Worm (Caenorhabditis elegans): Measurements from ENCODE around the gene cogc-8.
A peak's percentile ranks its signal among the peaks of the same experiment; 100 is the strongest.

Gene cogc-8

DNA sequence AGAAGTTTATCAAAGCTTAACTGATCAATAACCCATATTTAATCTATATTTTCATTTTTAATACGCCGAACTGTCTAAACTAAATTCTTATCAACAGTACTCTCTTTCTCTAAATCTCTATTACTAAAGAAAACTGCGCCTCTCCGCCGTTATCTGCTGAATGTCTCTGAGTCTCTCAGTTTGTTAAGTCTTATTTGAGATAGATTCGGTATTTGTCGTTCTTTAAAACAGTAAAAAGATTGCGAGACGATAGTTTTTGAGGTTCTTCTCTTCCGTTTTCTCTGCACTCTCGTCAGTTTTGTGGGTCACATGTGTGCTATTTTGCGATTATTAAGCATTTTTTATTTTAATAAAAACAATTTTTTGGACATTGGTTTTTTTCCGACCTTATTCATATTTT lies 33.9 kb downstream of the cogc-8 start, which contains the start of gene sma-10 (continued):
- TF ChIP-seq dpl-1 (GFP tag; optimal IDR thresholded peaks at IDR 0.05) (peak; percentile 34), ZK337.2 (GFP tag; IDR thresholded peaks at IDR 0.05) (no peak)

DNA sequence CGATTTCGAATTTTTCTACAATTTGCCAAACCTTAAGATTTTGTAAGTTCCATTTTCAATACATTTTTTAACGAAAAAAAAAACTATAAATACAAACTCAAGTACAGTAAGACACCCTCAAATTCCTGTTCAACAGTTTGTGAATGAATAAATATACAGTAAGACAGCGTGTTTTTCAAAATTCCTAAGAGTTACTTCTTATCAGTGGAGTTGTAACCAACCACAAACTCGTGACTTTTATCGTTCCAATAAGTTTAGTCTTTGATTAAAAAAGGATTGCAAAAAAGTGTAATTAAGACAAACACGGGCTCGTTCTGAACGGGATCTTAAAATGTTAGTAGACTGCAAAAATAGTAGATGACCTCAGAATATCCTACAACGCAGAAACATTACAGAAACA lies 34.9 kb downstream of the cogc-8 start:
- TF ChIP-seq ceh-32 (tag; optimal IDR thresholded peaks at IDR 0.05; ENCODE audit: poor library complexity) (no peak), daf-12 (tag; optimal IDR thresholded peaks at IDR 0.05) (no peak), egl-27 (tag; optimal IDR thresholded peaks at IDR 0.05) (no peak), mep-1 (tag; optimal IDR thresholded peaks at IDR 0.05) (no peak), nhr-28 (tag; optimal IDR thresholded peaks at IDR 0.05) (peak; percentile 64), nhr-237 (tag; optimal IDR thresholded peaks at IDR 0.05) (no peak), nhr-42 (GFP tag; IDR thresholded peaks at IDR 0.05) (no peak), dve-1 (tag; optimal IDR thresholded peaks at IDR 0.05; ENCODE audit: insufficient read depth) (peak; percentile 48), lim-7 (GFP tag; IDR thresholded peaks at IDR 0.05) (no peak), nhr-77 (tag; optimal IDR thresholded peaks at IDR 0.05) (peak; percentile 57), gei-8 (GFP tag; optimal IDR thresholded peaks at IDR 0.05) (no peak), pqm-1 (tag; optimal IDR thresholded peaks at IDR 0.05) (peak; percentile 54), daf-16 (GFP tag; optimal IDR thresholded peaks at IDR 0.05) (no peak), daf-16 (tag; optimal IDR thresholded peaks at IDR 0.05) (peak; percentile 78), hlh-11 (tag; optimal IDR thresholded peaks at IDR 0.05) (peak; percentile 28)

DNA sequence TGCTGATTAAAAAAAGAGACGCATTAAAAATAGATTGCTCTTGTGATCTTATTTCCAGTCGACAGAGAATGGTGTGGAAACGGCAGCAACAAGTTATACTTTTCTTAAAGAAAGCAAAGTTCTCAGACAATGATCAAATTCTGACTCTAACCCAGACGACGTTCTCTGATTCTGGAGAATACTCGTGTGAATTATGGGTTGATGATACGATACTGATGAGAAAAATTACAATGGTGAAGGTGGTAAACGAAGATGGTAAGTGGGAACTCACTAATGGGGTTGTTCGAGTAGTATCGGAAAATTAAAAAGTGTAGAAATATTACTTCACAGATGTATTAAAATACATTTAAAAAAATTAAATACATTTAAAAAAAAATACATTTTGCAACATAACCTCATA lies 38.0 kb downstream of the cogc-8 start:
- TF ChIP-seq gei-8 (GFP tag; optimal IDR thresholded peaks at IDR 0.05) (no peak), egl-27 (tag; optimal IDR thresholded peaks at IDR 0.05) (no peak), unc-62 (GFP tag; optimal IDR thresholded peaks at IDR 0.05 in 1 of 2) (peak in 1 of 2 experiments; percentile 64), unc-62 (tag; optimal IDR thresholded peaks at IDR 0.05) (no peak), ceh-28 (tag; optimal IDR thresholded peaks at IDR 0.05) (no peak), mxl-2 (GFP tag; conservative IDR thresholded peaks at IDR 0.05) (no peak)

DNA sequence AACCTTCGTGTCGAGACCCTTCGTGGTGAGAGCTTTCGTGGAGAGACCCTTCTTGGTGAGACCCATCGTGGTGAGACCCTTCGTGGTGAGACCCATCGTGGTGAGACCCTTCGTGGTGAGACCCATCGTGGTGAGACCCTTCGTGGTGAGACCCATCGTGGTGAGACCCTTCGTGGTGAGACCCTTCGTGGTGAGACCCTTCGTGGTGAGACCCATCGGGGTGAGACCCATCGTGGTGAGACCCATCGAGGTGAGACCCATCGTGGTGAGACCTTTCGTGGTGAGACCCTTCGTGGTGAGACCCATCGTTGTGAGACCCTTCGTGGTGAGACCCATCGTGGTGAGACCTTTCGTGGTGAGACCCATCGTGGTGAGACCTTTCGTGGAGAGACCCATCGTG lies 41.0 kb downstream of the cogc-8 start:
- TF ChIP-seq set-16 (GFP tag; IDR thresholded peaks at IDR 0.05), result peak; percentile 79
- TF ChIP-seq egl-43 (GFP tag; IDR thresholded peaks at IDR 0.05), result 0 out of 2 replicates have a peak, but pooled peaks have one; percentile 48
- TF ChIP-seq dmd-8 (GFP tag; IDR thresholded peaks at IDR 0.05), result 0 out of 2 replicates have a peak, but pooled peaks have one; percentile 40

DNA sequence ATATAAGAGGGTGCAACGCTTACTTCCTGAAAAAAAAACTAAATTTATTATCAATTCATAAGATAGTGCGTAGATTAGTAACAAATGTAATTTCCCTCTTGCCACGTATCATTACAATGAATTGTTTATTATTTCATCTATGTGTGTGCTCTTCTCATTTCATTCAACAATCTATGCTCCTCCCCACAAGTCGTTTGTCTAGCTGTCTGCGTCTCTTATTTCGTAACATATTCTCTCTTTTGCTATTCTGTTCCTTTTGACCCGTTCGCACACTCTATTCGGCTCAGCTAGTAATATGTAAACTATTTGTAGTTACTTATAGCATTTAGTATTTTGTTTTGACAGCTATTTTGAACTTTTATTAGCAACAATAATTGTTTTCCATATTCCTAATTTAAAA lies 41.8 kb downstream of the cogc-8 start:
- TF ChIP-seq mes-2 (tag; optimal IDR thresholded peaks at IDR 0.05; ENCODE audit: poor library complexity, severe bottlenecking) (peak; percentile 35), skn-1 (tag; optimal IDR thresholded peaks at IDR 0.05) (no peak), nhr-28 (tag; optimal IDR thresholded peaks at IDR 0.05) (peak; percentile 12), aha-1 (tag) (peak; percentile 93), dve-1 (tag; optimal IDR thresholded peaks at IDR 0.05; ENCODE audit: insufficient read depth) (peak; percentile 62), snpc-1.2 (GFP tag; IDR thresholded peaks at IDR 0.05) (no peak), lsy-2 (tag; optimal IDR thresholded peaks at IDR 0.05) (peak in 1 of 2 experiments; percentile 44), T20F7.1 (GFP tag; optimal IDR thresholded peaks at IDR 0.05) (no peak), unc-62 (GFP tag; optimal IDR thresholded peaks at IDR 0.05 in 1 of 2) (peak in 1 of 2 experiments; percentile 61), unc-62 (tag; optimal IDR thresholded peaks at IDR 0.05) (no peak), ceh-44 (GFP tag; IDR thresholded peaks at IDR 0.05) (no peak), hmg-1.1 (GFP tag; IDR thresholded peaks at IDR 0.05) (peak; percentile 18; the same call in 1 of the 2 replicates), nhr-6 (tag; optimal IDR thresholded peaks at IDR 0.05) (peak; percentile 5), daf-16 (GFP tag; optimal IDR thresholded peaks at IDR 0.05) (no peak), daf-16 (tag; optimal IDR thresholded peaks at IDR 0.05) (peak; percentile 67)

Measured in whole organism, L4 larva.